Worm (Caenorhabditis elegans): ENCODE results near the gene F40H3.3.

DNA sequence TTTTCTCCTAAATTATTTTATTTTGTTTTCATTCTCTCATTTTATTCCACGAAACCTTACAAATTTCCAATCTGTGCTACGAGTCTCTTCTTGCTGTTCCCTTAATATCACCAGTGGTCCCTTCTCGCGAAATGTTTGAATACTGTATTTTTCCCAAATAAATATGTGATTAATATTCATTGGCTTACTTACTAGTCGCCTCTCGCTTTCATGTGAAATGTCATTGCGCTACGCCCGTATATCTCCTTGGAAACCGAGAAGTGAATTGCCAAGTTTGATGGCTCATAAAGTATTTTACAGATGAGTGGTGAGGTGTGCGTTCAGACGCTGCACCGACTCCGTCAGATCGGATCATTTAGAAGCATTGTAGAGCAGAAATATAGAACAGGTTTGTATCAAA lies 46.0 kb upstream of the F40H3.3 start, which contains the start of gene rars-2:
- TF ChIP-seq unc-86 (tag; optimal IDR thresholded peaks at IDR 0.05) (no peak), pha-4 (tag; optimal IDR thresholded peaks at IDR 0.05) (no peak), ama-1 (optimal IDR thresholded peaks at IDR 0.05) (no peak)
